Fruit fly (Drosophila melanogaster): ENCODE results near the gene CG16820.

Gene CG16820

dm6 chr2L:13290276-13291065 is 44.4 kb downstream of the CG16820 start (continued):
- TF ChIP-seq pita (GFP tag; optimal IDR thresholded peaks at IDR 0.05) (no peak), CG13424 (tag; optimal IDR thresholded peaks at IDR 0.05) (peak; percentile 78), CG11085 (GFP tag; IDR thresholded peaks at IDR 0.05) (peak; percentile 28; the same call in 1 of the 2 replicates), E2f2 (GFP tag; IDR thresholded peaks at IDR 0.05) (0 out of 2 replicates have a peak, but pooled peaks have one; percentile 31), al (GFP tag; IDR thresholded peaks at IDR 0.05) (peak; percentile 19; the same call in 1 of the 2 replicates), psq (GFP tag; optimal IDR thresholded peaks at IDR 0.05) (no peak), CG34376 (GFP tag; optimal IDR thresholded peaks at IDR 0.05) (peak; percentile 87), CG14860 (GFP tag; IDR thresholded peaks at IDR 0.05; ENCODE audit: partially characterized antibody) (no peak), twi (tag; optimal IDR thresholded peaks at IDR 0.05) (no peak), ken (GFP tag; IDR thresholded peaks at IDR 0.05) (peak; percentile 65; the same call in 2 of the 3 replicates), p53 (GFP tag; optimal IDR thresholded peaks at IDR 0.05) (peak; percentile 52), CG3995 (GFP tag; optimal IDR thresholded peaks at IDR 0.05) (no peak), CG14014 (GFP tag; IDR thresholded peaks at IDR 0.05) (peak; percentile 75; the same call in 1 of the 2 replicates), CG15269 (tag; optimal IDR thresholded peaks at IDR 0.05) (peak; percentile 85), Dll (GFP tag; IDR thresholded peaks at IDR 0.05; ENCODE audit: partially characterized antibody) (peak; percentile 66; the same call in 3 of the 4 replicates), dati (GFP tag; IDR thresholded peaks at IDR 0.05) (0 out of 2 replicates have a peak, but pooled peaks have one; percentile 20), jumu (GFP tag; optimal IDR thresholded peaks at IDR 0.05) (no peak), Trl (optimal IDR thresholded peaks at IDR 0.05) (peak; percentile 80 to 93), Trl (GFP tag; optimal IDR thresholded peaks at IDR 0.05) (no peak), CG3847 (GFP tag; IDR thresholded peaks at IDR 0.05) (no peak), pfk (GFP tag; optimal IDR thresholded peaks at IDR 0.05) (peak; percentile 57), CG12104 (GFP tag; optimal IDR thresholded peaks at IDR 0.05) (peak; percentile 71), Dp (GFP tag; optimal IDR thresholded peaks at IDR 0.05) (peak; percentile 13), cg (GFP tag; optimal IDR thresholded peaks at IDR 0.05) (no peak), Eip74EF (GFP tag; optimal IDR thresholded peaks at IDR 0.05) (peak in 1 of 2 experiments; percentile 80), wdn (GFP tag; IDR thresholded peaks at IDR 0.05) (peak; percentile 72), bsh (GFP tag; optimal IDR thresholded peaks at IDR 0.05) (peak in 1 of 2 experiments; percentile 82), CG11723 (GFP tag; optimal IDR thresholded peaks at IDR 0.05) (peak; percentile 72), Poxn (GFP tag; IDR thresholded peaks at IDR 0.05) (no peak), Camta (GFP tag; optimal IDR thresholded peaks at IDR 0.05) (peak; percentile 70), slou (GFP tag; optimal IDR thresholded peaks at IDR 0.05) (no peak), sens (GFP tag) (peak; percentile 90), CG7745 (tag; optimal IDR thresholded peaks at IDR 0.05) (no peak), Dip2 (GFP tag; IDR thresholded peaks at IDR 0.05) (no peak), ato (GFP tag; IDR thresholded peaks at IDR 0.05; ENCODE audit: partially characterized antibody) (no peak; the same call in 1 of the 2 replicates), prd (optimal IDR thresholded peaks at IDR 0.05) (no peak), prd (GFP tag; IDR thresholded peaks at IDR 0.05) (peak; percentile 24; the same call in 1 of the 3 replicates), CG5953 (GFP tag; IDR thresholded peaks at IDR 0.05) (peak; percentile 75), Atf6 (GFP tag; IDR thresholded peaks at IDR 0.05) (peak; percentile 85), kah (GFP tag; optimal IDR thresholded peaks at IDR 0.05) (peak; percentile 66), CG6854 (GFP tag; optimal IDR thresholded peaks at IDR 0.05) (peak; percentile 75), Hr78 (GFP tag; optimal IDR thresholded peaks at IDR 0.05) (peak in 1 of 2 experiments; percentile 45), CG11695 (GFP tag; IDR thresholded peaks at IDR 0.05) (peak; percentile 73), NC2β (GFP tag; optimal IDR thresholded peaks at IDR 0.05) (peak; percentile 58), Fer2 (tag; optimal IDR thresholded peaks at IDR 0.05) (peak; percentile 81), CG12299 (tag; optimal IDR thresholded peaks at IDR 0.05) (peak; percentile 77), Rx (GFP tag; IDR thresholded peaks at IDR 0.05) (no peak; the same call in 1 of the 2 replicates), CG6689 (GFP tag; IDR thresholded peaks at IDR 0.05) (no peak), CG18619 (GFP tag; optimal IDR thresholded peaks at IDR 0.05) (peak; percentile 88)

Data from whole organism, embryonic.